Worm (Caenorhabditis elegans): ENCODE results near the gene lam-2.

lam-2 gene

DNA sequence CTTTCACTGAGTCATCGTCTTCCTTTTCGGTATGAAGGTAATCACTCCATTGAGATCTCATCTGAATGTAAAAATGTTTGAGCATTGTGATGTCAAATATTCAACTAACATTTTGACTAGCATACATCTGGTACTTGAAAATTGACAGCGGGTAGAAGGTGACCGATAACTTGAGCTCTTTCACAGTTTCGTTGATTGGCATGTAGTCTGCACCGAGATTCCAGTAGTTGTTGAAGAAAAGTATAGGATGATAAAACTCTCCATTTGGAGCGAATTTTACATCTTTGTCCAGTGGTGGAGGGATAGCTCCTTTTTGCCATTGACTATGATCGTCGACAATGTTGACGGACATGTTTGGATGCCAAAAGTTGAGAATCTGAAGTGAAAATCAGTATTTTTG, 52.0 kb downstream of the lam-2 start:
- TF ChIP-seq unc-62 (GFP tag; optimal IDR thresholded peaks at IDR 0.05): no peak

DNA sequence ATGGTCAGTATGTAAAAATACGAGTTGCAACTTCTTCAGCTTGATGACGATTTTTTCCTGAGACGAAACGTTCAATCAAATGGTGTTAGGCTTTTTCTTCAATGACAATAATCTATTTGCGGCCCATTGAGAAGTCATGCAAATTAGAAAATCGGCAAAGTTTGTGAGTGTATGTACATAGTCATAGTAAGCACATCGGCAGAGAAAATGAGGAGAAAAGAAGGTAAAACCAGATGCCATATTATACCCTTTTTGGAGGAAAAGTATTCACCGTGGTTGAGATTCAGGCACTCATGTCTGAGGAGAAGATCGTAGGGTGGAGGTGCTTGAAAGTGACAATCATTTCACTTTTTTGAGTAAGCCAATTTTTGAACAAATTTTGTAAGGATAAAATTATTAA, 54.7 kb downstream of the lam-2 start, which contains the start of gene C36B7.5:
Gene C36B7.5, minus strand, starts transcription at position 101 of the 400 bp plus-strand sequence.
- TF ChIP-seq unc-62 (GFP tag; optimal IDR thresholded peaks at IDR 0.05): no peak

All from whole organism, dauer.